Worm (Caenorhabditis elegans): ENCODE measurements around the gene C28D4.8.

ce11 chrIV:9770798-9771197, 22.6 kb upstream of the C28D4.8 start:
- TF ChIP-seq ceh-22 (tag; optimal IDR thresholded peaks at IDR 0.05) = no peak
- no peak for TF ChIP-seq ttx-3 (tag; optimal IDR thresholded peaks at IDR 0.05)
- TF ChIP-seq pha-4 (tag; optimal IDR thresholded peaks at IDR 0.05) = no peak
- TF ChIP-seq gmeb-2 (tag; optimal IDR thresholded peaks at IDR 0.05) = no peak
- no peak for TF ChIP-seq C38D4.7 (GFP tag; optimal IDR thresholded peaks at IDR 0.05)
- TF ChIP-seq che-1 (tag; optimal IDR thresholded peaks at IDR 0.05) = no peak
- TF ChIP-seq nhr-11 (tag; optimal IDR thresholded peaks at IDR 0.05) = no peak
- no peak for TF ChIP-seq fax-1 (tag; optimal IDR thresholded peaks at IDR 0.05)
